Fruit fly (Drosophila melanogaster) whole organism, embryonic: ENCODE results near the gene nAChRalpha5.
A peak's percentile ranks its signal among the peaks of the same experiment; 100 is the strongest.

Experiments used
- CG10209 ChIP-seq: fragments of 200-800 bp; sonication (Bioruptor generic); optimal IDR thresholded peaks from 3 replicates; lab custom pipeline; 2017; ENCODE audit warnings: missing biosample characterization, mild to moderate bottlenecking, missing genetic modification characterization, missing genetic modification reagents
- CG11504 ChIP-seq: fragments of 200-800 bp; sonication (Bioruptor generic); optimal IDR thresholded peaks from 3 replicates; lab custom pipeline; 2019; ENCODE audit warnings: missing biosample characterization, mild to moderate bottlenecking, missing genetic modification characterization, moderate library complexity
- CG11696 ChIP-seq: fragments of 200-800 bp; sonication (Bioruptor generic); IDR thresholded peaks from 2 replicates; pipeline ENCODE4 v1.3.6; 2022; ENCODE audit warnings: missing biosample characterization, missing genetic modification characterization
- CG13424 ChIP-seq: fragments of 200-800 bp; sonication (Bioruptor generic); optimal IDR thresholded peaks from 2 replicates; lab custom pipeline; 2019; ENCODE audit warnings: missing biosample characterization, mild to moderate bottlenecking, missing genetic modification characterization, moderate library complexity
- CG16815 ChIP-seq: fragments of 200-800 bp; sonication (Bioruptor generic); optimal IDR thresholded peaks from 3 replicates; lab custom pipeline; 2017; ENCODE audit warnings: missing biosample characterization, mild to moderate bottlenecking, missing genetic modification characterization
- CG18011 ChIP-seq: fragments of 200-800 bp; sonication (Bioruptor generic); optimal IDR thresholded peaks from 2 replicates; lab custom pipeline; 2017; ENCODE audit warnings: missing biosample characterization, missing genetic modification characterization, mild to moderate bottlenecking, moderate library complexity, missing genotype
- CG30431 ChIP-seq: fragments of 200-800 bp; sonication (Bioruptor generic); optimal IDR thresholded peaks from 2 replicates; lab custom pipeline; 2017; ENCODE audit warnings: missing biosample characterization, missing genetic modification characterization
- CG31365 ChIP-seq: fragments of 200-800 bp; sonication (Bioruptor generic); optimal IDR thresholded peaks from 2 replicates; lab custom pipeline; 2018; ENCODE audit warnings: missing biosample characterization, mild to moderate bottlenecking, missing genetic modification characterization
- CG3281 ChIP-seq: fragments of 200-800 bp; sonication (Bioruptor generic); optimal IDR thresholded peaks from 3 replicates; lab custom pipeline; 2017; ENCODE audit warnings: missing biosample characterization, mild to moderate bottlenecking, missing genetic modification characterization
- CG3407 ChIP-seq: fragments of 200-800 bp; sonication (Bioruptor generic); optimal IDR thresholded peaks from 2 replicates; lab custom pipeline; 2018; ENCODE audit warnings: missing biosample characterization, mild to moderate bottlenecking, missing genetic modification characterization
- CG34376 ChIP-seq: fragments of 200-800 bp; sonication (Bioruptor generic); optimal IDR thresholded peaks from 2 replicates; lab custom pipeline; 2018; ENCODE audit warnings: missing biosample characterization, mild to moderate bottlenecking, missing genetic modification characterization
- CG6254 ChIP-seq: fragments of 200-800 bp; sonication (Bioruptor generic); optimal IDR thresholded peaks from 3 replicates; lab custom pipeline; 2017; ENCODE audit warnings: mild to moderate bottlenecking, missing biosample characterization, missing genetic modification reagents, missing genetic modification characterization
- CG6689 ChIP-seq: fragments of 200-800 bp; sonication (Bioruptor generic); IDR thresholded peaks from 2 replicates; pipeline ENCODE4 v1.3.6; 2022; ENCODE audit warnings: missing biosample characterization, missing genetic modification characterization
- CG6854 ChIP-seq: fragments of 200-800 bp; sonication (Bioruptor generic); optimal IDR thresholded peaks from 3 replicates; lab custom pipeline; 2017; ENCODE audit warnings: missing biosample characterization, mild to moderate bottlenecking, missing genetic modification characterization
- CG7963 ChIP-seq: fragments of 200-800 bp; sonication (Bioruptor generic); IDR thresholded peaks from 3 replicates; pipeline ENCODE4 v1.3.6; 2022; ENCODE audit warnings: missing biosample characterization, missing genetic modification characterization; ENCODE audit not compliant: partially characterized antibody
- CG8089 ChIP-seq: fragments of 200-800 bp; sonication (Bioruptor generic); optimal IDR thresholded peaks from 3 replicates; lab custom pipeline; 2016; ENCODE audit warnings: missing biosample characterization, missing genetic modification characterization
- CG8359 ChIP-seq: fragments of 200-800 bp; sonication (Bioruptor generic); optimal IDR thresholded peaks from 2 replicates; lab custom pipeline; 2017; ENCODE audit warnings: missing biosample characterization, mild to moderate bottlenecking, missing genetic modification characterization, borderline replicate concordance
- Chrac-16 ChIP-seq: fragments of 200-800 bp; sonication (Bioruptor generic); optimal IDR thresholded peaks from 3 replicates; lab custom pipeline; 2016; ENCODE audit warnings: missing biosample characterization, missing genetic modification characterization
- Dp ChIP-seq: fragments of 200-800 bp; sonication (Bioruptor generic); optimal IDR thresholded peaks from 2 replicates; lab custom pipeline; 2018; ENCODE audit warnings: missing biosample characterization, mild to moderate bottlenecking, missing genetic modification characterization, moderate library complexity
- Dref ChIP-seq: fragments of 200-800 bp; sonication (Bioruptor generic); IDR thresholded peaks from 2 replicates; pipeline ENCODE4 v1.3.6; 2022; ENCODE audit warnings: missing biosample characterization, missing genetic modification characterization
- GATAe ChIP-seq: fragments of 200-800 bp; sonication (Bioruptor generic); conservative IDR thresholded peaks from 2 replicates; pipeline ENCODE4 v1.3.6; 2022; ENCODE audit warnings: missing biosample characterization, missing genetic modification characterization
- Gug ChIP-seq: fragments of 200-800 bp; sonication (Bioruptor generic); IDR thresholded peaks from 4 replicates; pipeline ENCODE4 v1.3.6; 2022; ENCODE audit warnings: missing biosample characterization, missing genetic modification characterization
- Hmr ChIP-seq: fragments of 200-800 bp; sonication (Bioruptor generic); optimal IDR thresholded peaks from 3 replicates; lab custom pipeline; 2017; ENCODE audit warnings: mild to moderate bottlenecking, missing biosample characterization, missing genetic modification reagents, missing genetic modification characterization
- Hr51 ChIP-seq, 2 experiments: fragments of 200-800 bp; sonication (Bioruptor generic); optimal IDR thresholded peaks; 2 replicates in 1 of 2; 3 replicates in 1 of 2; lab custom pipeline; 2016 to 2018; ENCODE audit warnings: missing biosample characterization in 2 of 2, missing genetic modification characterization in 2 of 2, mild to moderate bottlenecking in 1 of 2, moderate library complexity in 1 of 2
- Kr ChIP-seq: fragments of 200-800 bp; sonication (Bioruptor generic); optimal IDR thresholded peaks from 2 replicates; lab custom pipeline; 2017; ENCODE audit warnings: missing biosample characterization, mild to moderate bottlenecking, missing genetic modification characterization
- MESR4 ChIP-seq: fragments of 200-800 bp; sonication (Bioruptor generic); optimal IDR thresholded peaks from 2 replicates; lab custom pipeline; 2018; ENCODE audit warnings: missing biosample characterization, mild to moderate bottlenecking, missing genetic modification characterization, moderate library complexity
- Med ChIP-seq: fragments of 200-800 bp; sonication (Bioruptor generic); peaks from one replicate; lab custom pipeline; 2016; ENCODE audit warnings: missing biosample characterization, missing genetic modification characterization, mild to moderate bottlenecking, inconsistent platforms, moderate library complexity
- NC2α ChIP-seq: fragments of 200-800 bp; sonication (Bioruptor generic); optimal IDR thresholded peaks from 2 replicates; lab custom pipeline; 2016; ENCODE audit warnings: missing biosample characterization, missing genetic modification characterization
- Side ChIP-seq: fragments of 200-800 bp; sonication (Bioruptor generic); optimal IDR thresholded peaks from 2 replicates; lab custom pipeline; 2016; ENCODE audit warnings: missing biosample characterization, missing genetic modification characterization
- Tbp ChIP-seq: fragments of >200 bp; optimal IDR thresholded peaks from 2 replicates; lab custom pipeline; 2018; ENCODE audit warnings: missing biosample characterization, missing genetic modification characterization
- Usf ChIP-seq: fragments of 200-800 bp; sonication (Bioruptor generic); optimal IDR thresholded peaks from 2 replicates; lab custom pipeline; 2017; ENCODE audit warnings: missing genotype, missing biosample characterization, missing genetic modification characterization
- Xrp1 ChIP-seq: fragments of 200-800 bp; sonication (Bioruptor generic); IDR thresholded peaks from 2 replicates; pipeline ENCODE4 v1.3.6; 2022; ENCODE audit warnings: missing biosample characterization, missing genetic modification characterization
- ara ChIP-seq: fragments of 200-800 bp; sonication (Bioruptor generic); IDR thresholded peaks from 2 replicates; pipeline ENCODE4 v1.3.6; 2022; ENCODE audit warnings: missing biosample characterization, missing genetic modification characterization
- dan ChIP-seq: fragments of 200-800 bp; sonication (Bioruptor generic); IDR thresholded peaks from 2 replicates; pipeline ENCODE4 v1.3.6; 2022; ENCODE audit warnings: missing biosample characterization, missing genetic modification characterization
- eve ChIP-seq, 2 experiments: fragments of >200 bp; optimal IDR thresholded peaks; 2 replicates each; lab custom pipeline; 2017; ENCODE audit warnings: missing biosample characterization in 2 of 2, missing genetic modification characterization in 2 of 2
- exex ChIP-seq: fragments of 200-800 bp; sonication (Bioruptor generic); optimal IDR thresholded peaks from 4 replicates; lab custom pipeline; 2018; ENCODE audit warnings: missing biosample characterization, mild to moderate bottlenecking, missing genetic modification characterization, moderate library complexity
- luna ChIP-seq: fragments of 200-800 bp; sonication (Bioruptor generic); optimal IDR thresholded peaks from 2 replicates; lab custom pipeline; 2016; ENCODE audit warnings: missing biosample characterization, missing genetic modification characterization
- mirr ChIP-seq: fragments of 200-800 bp; sonication (Bioruptor generic); optimal IDR thresholded peaks from 3 replicates; lab custom pipeline; 2018; ENCODE audit warnings: missing biosample characterization, mild to moderate bottlenecking, missing genetic modification characterization
- onecut ChIP-seq: fragments of 200-800 bp; sonication (Bioruptor generic); IDR thresholded peaks from 2 replicates; pipeline ENCODE4 v1.3.6; 2022; ENCODE audit warnings: missing biosample characterization, missing genetic modification characterization
- p53 ChIP-seq: fragments of 200-800 bp; sonication (Bioruptor generic); optimal IDR thresholded peaks from 2 replicates; lab custom pipeline; 2016; ENCODE audit warnings: missing biosample characterization, missing genetic modification characterization
- pfk ChIP-seq: fragments of 200-800 bp; sonication (Bioruptor generic); optimal IDR thresholded peaks from 2 replicates; lab custom pipeline; 2018; ENCODE audit warnings: missing biosample characterization, mild to moderate bottlenecking, missing genetic modification characterization, moderate library complexity
- run ChIP-seq: fragments of 200-800 bp; sonication (Bioruptor generic); optimal IDR thresholded peaks from 3 replicates; lab custom pipeline; 2018; ENCODE audit warnings: missing biosample characterization, mild to moderate bottlenecking, missing genetic modification characterization
- sens-2 ChIP-seq: fragments of 200-800 bp; sonication (Bioruptor generic); IDR thresholded peaks from 2 replicates; pipeline ENCODE4 v1.3.6; 2022; ENCODE audit warnings: missing biosample characterization, missing genetic modification characterization
- sisA ChIP-seq: fragments of 200-800 bp; sonication (Bioruptor generic); IDR thresholded peaks from 2 replicates; pipeline ENCODE4 v1.3.6; 2022; ENCODE audit warnings: missing biosample characterization, missing genetic modification characterization
- slbo ChIP-seq: fragments of 200-800 bp; sonication (Bioruptor generic); IDR thresholded peaks from 2 replicates; pipeline ENCODE4 v1.3.6; 2022; ENCODE audit warnings: missing biosample characterization, missing genetic modification characterization
- wek ChIP-seq: fragments of 200-800 bp; sonication (Bioruptor generic); optimal IDR thresholded peaks from 3 replicates; lab custom pipeline; 2018; ENCODE audit warnings: missing biosample characterization, mild to moderate bottlenecking, missing genetic modification characterization, moderate library complexity
- zf30C ChIP-seq: fragments of 200-800 bp; sonication (Bioruptor generic); optimal IDR thresholded peaks from 3 replicates; lab custom pipeline; 2018; ENCODE audit warnings: missing biosample characterization, mild to moderate bottlenecking, missing genetic modification characterization

The nAChRalpha5 gene

DNA sequence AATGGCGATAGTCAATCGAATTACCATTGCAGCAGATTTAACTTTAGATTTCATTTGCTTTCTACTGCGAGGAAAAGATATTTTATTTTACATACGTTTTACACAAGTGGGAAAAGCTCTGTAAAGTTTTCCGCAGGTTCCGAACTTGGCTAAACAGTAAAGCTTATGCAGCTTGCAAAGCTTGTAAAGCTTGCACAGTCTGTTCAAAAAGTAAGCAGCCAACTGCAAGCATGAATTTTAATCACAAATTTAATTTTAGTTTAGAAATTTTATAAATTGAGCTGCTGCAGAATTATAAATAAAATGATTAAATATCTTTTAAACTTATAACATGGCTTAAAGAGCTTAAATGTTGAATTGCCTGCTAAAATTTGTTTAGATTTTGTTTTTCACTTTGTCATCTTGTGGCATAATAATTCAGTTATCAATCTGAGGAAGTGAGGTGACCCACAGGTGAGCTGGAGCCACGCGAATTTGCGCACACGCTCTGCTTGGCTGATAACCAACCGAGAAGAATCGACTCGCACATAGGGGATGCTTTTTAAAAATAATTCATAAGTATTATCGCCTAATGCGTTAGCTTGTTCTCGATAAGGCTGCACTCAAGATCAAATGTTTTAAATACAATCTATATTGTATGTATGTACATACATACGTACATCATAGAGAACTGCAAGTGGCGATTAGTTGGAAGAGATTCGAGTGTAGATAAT is 28.2 kb upstream of the nAChRalpha5 start (continued):
- peak; percentile 45 for TF ChIP-seq CG3281
- no peak for TF ChIP-seq wek (GFP tag; lab: Kevin White, UChicago)
- TF ChIP-seq Chrac-16 (GFP tag; lab: Kevin White, UChicago): no peak
- TF ChIP-seq Gug (GFP tag; lab: Robert Waterston, UW): 0 out of 4 replicates have a peak, but pooled peaks have one; percentile 18
- TF ChIP-seq CG7963 (GFP tag; lab: Robert Waterston, UW): no peak
- peak; percentile 56 for TF ChIP-seq CG11504 (tag; lab: Kevin White, UChicago)
- no peak for TF ChIP-seq luna (GFP tag; lab: Kevin White, UChicago)
- no peak for TF ChIP-seq Side (GFP tag; lab: Kevin White, UChicago)
- no peak for TF ChIP-seq CG8359 (GFP tag; lab: Kevin White, UChicago)
- no peak for TF ChIP-seq CG11696
- peak; percentile 39; the same call in 1 of the 2 replicates for TF ChIP-seq CG6689 (GFP tag; lab: Robert Waterston, UW)
- no peak for TF ChIP-seq pfk (GFP tag; lab: Kevin White, UChicago)

DNA sequence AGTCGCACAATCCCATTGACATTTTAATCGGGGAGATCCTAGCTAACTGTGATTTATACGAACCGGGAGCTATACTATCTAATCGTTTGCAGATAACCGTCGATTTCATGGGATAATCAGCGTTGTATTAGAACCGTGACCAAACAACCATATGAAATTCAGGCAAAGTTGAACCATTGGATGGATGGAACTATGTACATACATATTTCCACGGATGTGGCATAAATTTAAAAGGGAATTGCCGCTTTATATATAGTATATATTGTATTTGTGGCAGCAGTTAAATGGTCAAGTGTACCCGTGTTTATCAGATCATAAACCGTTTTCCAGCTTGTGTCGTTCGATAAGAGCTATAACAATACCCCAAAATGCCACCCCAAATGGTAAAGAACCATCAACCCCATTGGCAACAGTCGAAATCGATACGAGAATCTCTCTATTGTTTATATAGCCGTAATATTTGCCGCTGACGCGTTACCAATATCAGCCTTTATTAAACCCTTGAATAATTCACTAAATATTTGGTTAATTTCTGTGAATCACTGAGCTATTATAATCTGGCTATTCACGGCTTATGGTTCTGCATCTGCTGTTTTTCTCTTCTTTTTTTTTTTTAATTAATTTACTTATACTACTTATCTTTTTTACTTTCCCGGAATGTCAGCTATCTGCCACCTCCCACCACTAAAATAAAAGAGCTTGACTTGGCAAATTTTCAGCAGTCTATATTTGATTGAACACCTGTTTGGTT is 27.5 kb upstream of the nAChRalpha5 start, which contains the start of gene bgm:
bgm (plus strand) TSS at position 701 of the 751 bp plus-strand sequence.
- TF ChIP-seq CG30431 (GFP tag; lab: Kevin White, UChicago) (no peak), MESR4 (GFP tag; lab: Kevin White, UChicago) (no peak), CG10209 (GFP tag; lab: Kevin White, UChicago) (no peak), CG31365 (no peak), slbo (GFP tag; lab: Robert Waterston, UW) (no peak), ara (GFP tag; lab: Robert Waterston, UW) (no peak), CG18011 (GFP tag; lab: Kevin White, UChicago) (no peak), p53 (GFP tag; lab: Kevin White, UChicago) (no peak), run (no peak), Dref (GFP tag; lab: Robert Waterston, UW) (no peak), GATAe (GFP tag; lab: Robert Waterston, UW) (peak; percentile 40; the same call in 1 of the 2 replicates), dan (GFP tag; lab: Robert Waterston, UW) (no peak), Usf (GFP tag; lab: Kevin White, UChicago) (no peak), sens-2 (GFP tag; lab: Robert Waterston, UW) (0 out of 2 replicates have a peak, but pooled peaks have one; percentile 46), CG34376 (GFP tag; lab: Kevin White, UChicago) (peak; percentile 80), CG13424 (tag; lab: Kevin White, UChicago) (no peak), exex (tag; lab: Kevin White, UChicago) (peak; percentile 84), zf30C (GFP tag; lab: Kevin White, UChicago) (no peak), CG6854 (GFP tag; lab: Kevin White, UChicago) (no peak), Xrp1 (0 out of 2 replicates have a peak, but pooled peaks have one; percentile 20), CG6254 (no peak), sisA (GFP tag; lab: Robert Waterston, UW) (no peak), eve (GFP tag; optimal IDR thresholded peaks at IDR 0.05; lab: Kevin White, UChicago) (no peak), CG8089 (GFP tag; lab: Kevin White, UChicago) (no peak), Med (GFP tag; lab: Kevin White, UChicago) (peak; percentile 43), CG3407 (GFP tag; lab: Kevin White, UChicago) (no peak), NC2α (no peak), onecut (GFP tag; lab: Robert Waterston, UW) (peak; percentile 63; the same call in 1 of the 2 replicates), Hmr (no peak), mirr (GFP tag; lab: Kevin White, UChicago) (peak; percentile 31), CG16815 (GFP tag; lab: Kevin White, UChicago) (no peak), Kr (GFP tag; lab: Kevin White, UChicago) (no peak), Tbp (GFP tag; lab: Kevin White, UChicago) (no peak), Dp (GFP tag; lab: Kevin White, UChicago) (no peak), Hr51 (GFP tag; optimal IDR thresholded peaks at IDR 0.05; lab: Kevin White, UChicago) (no peak)
